Fruit fly (Drosophila melanogaster) whole organism, embryonic: ENCODE results near the gene Polr1D.
A peak's percentile ranks its signal among the peaks of the same experiment; 100 is the strongest.

Source experiments
- CG10267 ChIP-seq: fragments of 200-800 bp; sonication (Bioruptor generic); optimal IDR thresholded peaks from 2 replicates; lab custom pipeline; 2018; ENCODE audit warnings: missing biosample characterization, mild to moderate bottlenecking, missing genetic modification characterization, moderate library complexity
- CG10565 ChIP-seq: fragments of 200-800 bp; sonication (Bioruptor generic); optimal IDR thresholded peaks from 3 replicates; lab custom pipeline; 2016; ENCODE audit warnings: missing biosample characterization, mild to moderate bottlenecking, missing genetic modification characterization
- CG13424 ChIP-seq: fragments of 200-800 bp; sonication (Bioruptor generic); optimal IDR thresholded peaks from 2 replicates; lab custom pipeline; 2019; ENCODE audit warnings: missing biosample characterization, mild to moderate bottlenecking, missing genetic modification characterization, moderate library complexity
- CG14860 ChIP-seq: fragments of 200-800 bp; sonication (Bioruptor generic); IDR thresholded peaks from 3 replicates; pipeline ENCODE4 v1.3.6; 2022; ENCODE audit warnings: missing biosample characterization, missing genetic modification characterization; ENCODE audit not compliant: partially characterized antibody
- CG15479 ChIP-seq: fragments of 200-800 bp; sonication (Bioruptor generic); optimal IDR thresholded peaks from 3 replicates; lab custom pipeline; 2019; ENCODE audit warnings: missing biosample characterization, mild to moderate bottlenecking, missing genetic modification characterization, moderate library complexity
- CG17359 ChIP-seq: fragments of 200-800 bp; sonication (Bioruptor generic); optimal IDR thresholded peaks from 3 replicates; lab custom pipeline; 2018; ENCODE audit warnings: missing biosample characterization, mild to moderate bottlenecking, missing genetic modification characterization, moderate library complexity
- CG17568 ChIP-seq: fragments of 200-800 bp; sonication (Bioruptor generic); optimal IDR thresholded peaks from 2 replicates; lab custom pipeline; 2018; ENCODE audit warnings: missing biosample characterization, mild to moderate bottlenecking, missing genetic modification characterization, moderate library complexity
- CG17829 ChIP-seq: fragments of 200-800 bp; optimal IDR thresholded peaks from 2 replicates; lab custom pipeline; 2019; ENCODE audit warnings: missing biosample characterization, mild to moderate bottlenecking, missing genetic modification characterization, moderate library complexity
- CG18599 ChIP-seq: fragments of 200-800 bp; sonication (Bioruptor generic); optimal IDR thresholded peaks from 3 replicates; lab custom pipeline; 2017; ENCODE audit warnings: missing biosample characterization, missing genetic modification characterization, mild to moderate bottlenecking, moderate library complexity, missing genetic modification reagents
- CG2116 ChIP-seq: fragments of 200-800 bp; sonication (Bioruptor generic); optimal IDR thresholded peaks from 3 replicates; lab custom pipeline; 2018; ENCODE audit warnings: missing biosample characterization, mild to moderate bottlenecking, missing genetic modification characterization
- CG2678 ChIP-seq: fragments of 200-800 bp; sonication (Bioruptor generic); optimal IDR thresholded peaks from 3 replicates; lab custom pipeline; 2019; ENCODE audit warnings: missing biosample characterization, mild to moderate bottlenecking, missing genetic modification characterization, moderate library complexity
- CG3407 ChIP-seq: fragments of 200-800 bp; sonication (Bioruptor generic); optimal IDR thresholded peaks from 2 replicates; lab custom pipeline; 2018; ENCODE audit warnings: missing biosample characterization, mild to moderate bottlenecking, missing genetic modification characterization
- CG5180 ChIP-seq: fragments of 200-800 bp; sonication (Bioruptor generic); optimal IDR thresholded peaks from 3 replicates; lab custom pipeline; 2017; ENCODE audit warnings: missing biosample characterization, missing genetic modification characterization, mild to moderate bottlenecking, moderate library complexity, missing genetic modification reagents
- CG6683 ChIP-seq: fragments of 200-800 bp; sonication (Bioruptor generic); optimal IDR thresholded peaks from 2 replicates; lab custom pipeline; 2017; ENCODE audit warnings: missing biosample characterization, mild to moderate bottlenecking, missing genetic modification characterization, missing genetic modification reagents
- CG6791 ChIP-seq: fragments of 200-800 bp; sonication (Bioruptor generic); IDR thresholded peaks from 3 replicates; pipeline ENCODE4 v1.3.6; 2022; ENCODE audit warnings: missing biosample characterization, missing genetic modification characterization; ENCODE audit not compliant: partially characterized antibody
- CG7372 ChIP-seq: fragments of 200-800 bp; sonication (Bioruptor generic); IDR thresholded peaks from 2 replicates; pipeline ENCODE4 v1.3.6; 2022; ENCODE audit warnings: missing biosample characterization, missing genetic modification characterization
- CG7839 ChIP-seq: fragments of 200-800 bp; sonication (Bioruptor generic); optimal IDR thresholded peaks from 3 replicates; lab custom pipeline; 2018; ENCODE audit warnings: missing biosample characterization, mild to moderate bottlenecking, missing genetic modification characterization, moderate library complexity
- CG8388 ChIP-seq: fragments of 200-800 bp; sonication (Bioruptor generic); optimal IDR thresholded peaks from 2 replicates; lab custom pipeline; 2019; ENCODE audit warnings: missing biosample characterization, mild to moderate bottlenecking, missing genetic modification characterization, moderate library complexity
- CrebB ChIP-seq: fragments of 200-800 bp; sonication (Bioruptor generic); optimal IDR thresholded peaks from 3 replicates; lab custom pipeline; 2018; ENCODE audit warnings: missing biosample characterization, mild to moderate bottlenecking, missing genetic modification characterization
- D19A ChIP-seq: fragments of 200-800 bp; optimal IDR thresholded peaks from 3 replicates; lab custom pipeline; 2019; ENCODE audit warnings: missing biosample characterization, mild to moderate bottlenecking, missing genetic modification characterization, moderate library complexity
- Deaf1 ChIP-seq: fragments of 200-800 bp; optimal IDR thresholded peaks from 3 replicates; lab custom pipeline; 2019; ENCODE audit warnings: missing biosample characterization, mild to moderate bottlenecking, missing genetic modification characterization, moderate library complexity
- Dip3 ChIP-seq: fragments of 200-800 bp; sonication (Bioruptor generic); optimal IDR thresholded peaks from 3 replicates; lab custom pipeline; 2016; ENCODE audit warnings: missing biosample characterization, missing genetic modification characterization
- Drgx ChIP-seq: fragments of 200-800 bp; sonication (Bioruptor generic); IDR thresholded peaks from 2 replicates; pipeline ENCODE4 v1.3.6; 2022; ENCODE audit warnings: missing biosample characterization, missing genetic modification characterization
- Eip74EF ChIP-seq, 2 experiments: fragments of 200-800 bp in 1 of 2; fragments of >200 bp in 1 of 2; sonication (Bioruptor generic) in 1 of 2; optimal IDR thresholded peaks; 2 replicates each; lab custom pipeline; 2017 to 2019; ENCODE audit warnings: missing biosample characterization in 2 of 2, missing genetic modification characterization in 2 of 2, mild to moderate bottlenecking in 1 of 2, moderate library complexity in 1 of 2
- HHEX ChIP-seq: fragments of 200-800 bp; sonication (Bioruptor generic); optimal IDR thresholded peaks from 3 replicates; lab custom pipeline; 2017; ENCODE audit warnings: missing biosample characterization, mild to moderate bottlenecking, missing genetic modification characterization, missing genetic modification reagents
- MBD-R2 ChIP-seq: fragments of 200-800 bp; sonication (Bioruptor generic); IDR thresholded peaks from 2 replicates; pipeline ENCODE4 v1.3.6; 2022; ENCODE audit warnings: missing biosample characterization, missing genetic modification characterization
- Meics ChIP-seq: fragments of 200-800 bp; sonication (Bioruptor generic); optimal IDR thresholded peaks from 2 replicates; lab custom pipeline; 2017; ENCODE audit warnings: missing biosample characterization, mild to moderate bottlenecking, missing genetic modification characterization
- Oli ChIP-seq: fragments of 200-800 bp; sonication (Bioruptor generic); optimal IDR thresholded peaks from 2 replicates; lab custom pipeline; 2018; ENCODE audit warnings: missing biosample characterization, mild to moderate bottlenecking, missing genetic modification characterization, moderate library complexity
- Sox102F ChIP-seq: fragments of 200-800 bp; sonication (Bioruptor generic); optimal IDR thresholded peaks from 2 replicates; lab custom pipeline; 2018; ENCODE audit warnings: missing biosample characterization, mild to moderate bottlenecking, missing genetic modification characterization, moderate library complexity
- Trl ChIP-seq, 3 experiments: fragments of >200 bp in 2 of 3; fragments of 200-800 bp in 1 of 3; sonication (Bioruptor generic) in 1 of 3; optimal IDR thresholded peaks; 2 replicates in 1 of 3; 3 replicates in 2 of 3; lab custom pipeline; 2016 to 2017; ENCODE audit warnings: missing biosample characterization in 1 of 3, missing genetic modification characterization in 1 of 3
- aop ChIP-seq: fragments of 200-800 bp; sonication (Bioruptor generic); IDR thresholded peaks from 2 replicates; pipeline ENCODE4 v1.3.6; 2022; ENCODE audit warnings: missing biosample characterization, missing genetic modification characterization
- bsh ChIP-seq, 2 experiments: fragments of 200-800 bp; sonication (Bioruptor generic); optimal IDR thresholded peaks; 2 replicates each; lab custom pipeline; 2017 to 2018; ENCODE audit warnings: mild to moderate bottlenecking in 2 of 2, missing biosample characterization in 2 of 2, missing genetic modification characterization in 2 of 2, moderate library complexity in 1 of 2
- cg ChIP-seq: fragments of 200-800 bp; sonication (Bioruptor generic); optimal IDR thresholded peaks from 3 replicates; lab custom pipeline; 2019; ENCODE audit warnings: missing biosample characterization, mild to moderate bottlenecking, missing genetic modification characterization, moderate library complexity
- chif ChIP-seq, 2 experiments: fragments of 200-800 bp; sonication (Bioruptor generic); optimal IDR thresholded peaks; 3 replicates each; lab custom pipeline; 2016; ENCODE audit warnings: missing biosample characterization in 2 of 2, missing genetic modification characterization in 2 of 2
- corto ChIP-seq: fragments of 200-800 bp; sonication (Bioruptor generic); optimal IDR thresholded peaks from 2 replicates; lab custom pipeline; 2016; ENCODE audit warnings: missing biosample characterization, mild to moderate bottlenecking, missing genetic modification characterization, moderate library complexity
- crol ChIP-seq: fragments of 200-800 bp; sonication (Bioruptor generic); IDR thresholded peaks from 2 replicates; pipeline ENCODE4 v1.3.6; 2022; ENCODE audit warnings: missing biosample characterization, missing genetic modification characterization
- gem ChIP-seq: fragments of 200-800 bp; sonication (Bioruptor generic); optimal IDR thresholded peaks from 2 replicates; lab custom pipeline; 2019; ENCODE audit warnings: missing biosample characterization, mild to moderate bottlenecking, missing genetic modification characterization, moderate library complexity
- kni ChIP-seq: fragments of 200-800 bp; sonication (Bioruptor generic); optimal IDR thresholded peaks from 3 replicates; lab custom pipeline; 2017; ENCODE audit warnings: mild to moderate bottlenecking, missing biosample characterization, missing genetic modification reagents, missing genetic modification characterization
- lbe ChIP-seq: fragments of 200-800 bp; sonication (Bioruptor generic); optimal IDR thresholded peaks from 2 replicates; lab custom pipeline; 2016; ENCODE audit warnings: missing biosample characterization, mild to moderate bottlenecking, missing genetic modification characterization
- lola ChIP-seq, 3 experiments: fragments of >200 bp in 2 of 3; fragments of 200-800 bp in 1 of 3; sonication (Bioruptor generic) in 1 of 3; optimal IDR thresholded peaks; 2 replicates each; lab custom pipeline; 2017 to 2019; ENCODE audit warnings: missing biosample characterization in 3 of 3, missing genetic modification characterization in 3 of 3, mild to moderate bottlenecking in 1 of 3, moderate library complexity in 1 of 3
- pan ChIP-seq, 4 experiments: fragments of >200 bp in 3 of 4; fragments of 200-800 bp in 1 of 4; sonication (Bioruptor generic) in 1 of 4; optimal IDR thresholded peaks in 3 of 4; IDR thresholded peaks in 1 of 4; 2 replicates each; pipeline versions ENCODE4 v1.3.6 to Lab custom; 2017 to 2022; ENCODE audit warnings: missing biosample characterization in 2 of 4, missing genetic modification characterization in 2 of 4, mixed read lengths in 1 of 4
- seq ChIP-seq: fragments of 200-800 bp; sonication (Bioruptor generic); IDR thresholded peaks from 2 replicates; pipeline ENCODE4 v1.3.6; 2022; ENCODE audit warnings: missing biosample characterization, missing genetic modification characterization
- slp2 ChIP-seq: fragments of 200-800 bp; sonication (Bioruptor generic); optimal IDR thresholded peaks from 2 replicates; lab custom pipeline; 2016; ENCODE audit warnings: missing biosample characterization, missing genetic modification characterization
- trem ChIP-seq: fragments of 200-800 bp; optimal IDR thresholded peaks from 3 replicates; lab custom pipeline; 2019; ENCODE audit warnings: missing biosample characterization, mild to moderate bottlenecking, missing genetic modification characterization, moderate library complexity
- zfh1 ChIP-seq: fragments of 200-800 bp; sonication (Bioruptor generic); IDR thresholded peaks from 3 replicates; pipeline ENCODE4 v1.3.6; 2022; ENCODE audit warnings: missing biosample characterization, missing genetic modification characterization

Polr1D gene

DNA sequence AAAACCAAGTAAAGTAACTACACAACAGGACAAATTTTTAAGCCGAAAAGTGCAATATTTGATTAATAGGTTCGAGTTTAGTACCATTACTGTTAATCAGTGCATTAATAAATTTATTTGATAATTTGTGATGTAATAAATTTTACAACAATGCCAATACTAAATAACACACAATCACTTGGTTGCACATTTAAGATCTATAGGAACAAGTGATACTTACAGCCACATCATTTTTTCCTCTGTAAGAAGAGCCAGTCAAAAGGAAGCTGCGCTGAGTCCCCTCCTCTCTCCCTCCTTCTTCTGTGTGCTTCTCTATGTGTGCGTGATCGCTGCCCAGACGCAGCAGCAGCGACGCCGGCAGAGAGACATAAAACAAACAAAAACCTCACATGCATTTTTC is 1.7 kb upstream of the Polr1D start (continued):
- peak in 1 of 3 experiments; percentile 80 for TF ChIP-seq lola (GFP tag; optimal IDR thresholded peaks at IDR 0.05; lab: Kevin White, UChicago)
- no peak for TF ChIP-seq CG7372 (GFP tag; lab: Robert Waterston, UW)
- TF ChIP-seq seq (GFP tag; lab: Robert Waterston, UW), result no peak
- peak; percentile 1 for TF ChIP-seq CG3407 (GFP tag; lab: Kevin White, UChicago)
- peak; percentile 56 for TF ChIP-seq cg (GFP tag; lab: Kevin White, UChicago)
- TF ChIP-seq CG10267, result peak; percentile 46
- TF ChIP-seq CG14860, result no peak
- peak; percentile 3 for TF ChIP-seq kni (GFP tag; lab: Kevin White, UChicago)
- TF ChIP-seq CG17568 (GFP tag; lab: Kevin White, UChicago), result peak; percentile 49
- TF ChIP-seq Deaf1 (tag; lab: Kevin White, UChicago), result no peak
- peak; percentile 49 for TF ChIP-seq Drgx
- peak; percentile 66 for TF ChIP-seq gem (tag; lab: Kevin White, UChicago)
- TF ChIP-seq MBD-R2 (GFP tag; lab: Robert Waterston, UW), result no peak
- TF ChIP-seq zfh1 (GFP tag; lab: Robert Waterston, UW), result 0 out of 3 replicates have a peak, but pooled peaks have one; percentile 25
- no peak for TF ChIP-seq CG6683 (GFP tag; lab: Kevin White, UChicago)
- no peak for TF ChIP-seq slp2 (GFP tag; lab: Kevin White, UChicago)
- TF ChIP-seq CG6791 (GFP tag; lab: Robert Waterston, UW), result no peak
- TF ChIP-seq CG15479 (GFP tag; lab: Kevin White, UChicago), result no peak
- TF ChIP-seq bsh (GFP tag; optimal IDR thresholded peaks at IDR 0.05; lab: Kevin White, UChicago), result peak; percentile 44 to 88

DNA sequence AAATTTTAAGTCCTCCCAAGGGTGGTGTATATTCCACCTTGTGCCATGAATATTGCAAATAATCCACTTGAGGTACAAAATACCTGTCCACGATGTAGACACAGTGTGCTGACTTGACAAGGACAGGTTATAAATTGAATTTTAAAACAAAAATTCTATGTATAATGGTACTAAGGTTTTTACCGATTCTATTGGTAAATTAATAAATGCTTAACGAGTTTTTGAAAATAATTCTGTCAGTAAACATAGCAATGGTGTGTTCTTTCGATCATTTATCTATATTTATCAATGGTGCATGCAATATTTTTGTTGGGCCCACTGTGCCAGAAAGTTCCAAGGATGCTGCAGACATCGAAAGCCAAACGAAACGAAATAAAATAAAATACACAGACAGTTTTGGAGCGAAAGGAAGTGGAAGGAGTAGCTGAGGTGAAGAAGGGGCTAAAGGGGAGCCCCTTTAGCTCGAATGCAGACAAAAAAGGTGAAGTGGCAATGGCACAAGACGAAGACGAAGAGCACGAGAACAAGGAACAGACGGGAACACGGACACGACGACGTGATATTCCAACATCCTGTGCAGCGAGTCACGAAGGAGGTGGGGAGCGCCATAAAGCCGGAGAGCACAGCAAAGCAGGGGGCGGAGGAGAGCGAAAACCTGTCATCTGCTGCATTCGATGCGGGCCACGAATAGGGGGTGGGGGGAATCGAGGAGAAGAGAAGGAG is 1.1 kb upstream of the Polr1D start:
- TF ChIP-seq trem (no peak), CrebB (tag; lab: Kevin White, UChicago) (no peak), CG10565 (GFP tag; lab: Kevin White, UChicago) (no peak), CG2678 (peak; percentile 49), Dip3 (GFP tag; lab: Kevin White, UChicago) (no peak), crol (peak; percentile 58), corto (GFP tag; lab: Kevin White, UChicago) (peak; percentile 52), Sox102F (peak; percentile 30), CG17359 (peak; percentile 28), CG13424 (peak; percentile 4), lbe (peak; percentile 77), CG8388 (GFP tag; lab: Kevin White, UChicago) (peak; percentile 35), aop (GFP tag; lab: Robert Waterston, UW) (no peak), Trl (optimal IDR thresholded peaks at IDR 0.05; lab: Kevin White, UChicago) (peak in 1 of 2 experiments; percentile 44), Trl (GFP tag; optimal IDR thresholded peaks at IDR 0.05; lab: Kevin White, UChicago) (no peak), Eip74EF (GFP tag; optimal IDR thresholded peaks at IDR 0.05; lab: Kevin White, UChicago) (no peak), CG2116 (GFP tag; lab: Kevin White, UChicago) (no peak), pan (optimal IDR thresholded peaks at IDR 0.05; lab: Kevin White, UChicago) (no peak), pan (GFP tag; optimal IDR thresholded peaks at IDR 0.05 in 1 of 2, IDR thresholded peaks at IDR 0.05 in 1 of 2) (no peak), chif (GFP tag; optimal IDR thresholded peaks at IDR 0.05; lab: Kevin White, UChicago) (peak in 1 of 2 experiments; percentile 6), Oli (tag; lab: Kevin White, UChicago) (peak; percentile 32), bsh (GFP tag; optimal IDR thresholded peaks at IDR 0.05; lab: Kevin White, UChicago) (peak; percentile 32 to 50), CG17829 (tag; lab: Kevin White, UChicago) (peak; percentile 1), CG5180 (GFP tag; lab: Kevin White, UChicago) (no peak), Meics (GFP tag; lab: Kevin White, UChicago) (peak; percentile 20), D19A (tag; lab: Kevin White, UChicago) (peak; percentile 18), CG18599 (GFP tag; lab: Kevin White, UChicago) (peak; percentile 46), CG7839 (tag; lab: Kevin White, UChicago) (peak; percentile 42), slp2 (GFP tag; lab: Kevin White, UChicago) (peak; percentile 7), HHEX (GFP tag; lab: Kevin White, UChicago) (peak; percentile 20)
